Worm (Caenorhabditis elegans) whole organism, L4 larva: ENCODE measurements around the gene W03C9.1.

Experiments used
- mep-1 ChIP-seq: fragments of 150-350 bp; sonication (generic microtip); optimal IDR thresholded peaks from 3 replicates; lab custom pipeline; 2014; ENCODE audit warnings: missing biosample characterization, missing genetic modification characterization
- nhr-237 ChIP-seq: sonication (generic microtip); optimal IDR thresholded peaks from 2 replicates; lab custom pipeline; 2017; ENCODE audit warnings: missing biosample characterization, missing genetic modification characterization
- nhr-48 ChIP-seq: sonication (generic microtip); optimal IDR thresholded peaks from 2 replicates; lab custom pipeline; 2016; ENCODE audit warnings: mild to moderate bottlenecking, missing genetic modification characterization, missing compliant biosample characterization
- nhr-6 ChIP-seq: fragments of 150-350 bp; optimal IDR thresholded peaks from 2 replicates; lab custom pipeline; 2014; ENCODE audit warnings: missing biosample characterization, missing genetic modification characterization
- pqm-1 ChIP-seq: sonication (generic microtip); optimal IDR thresholded peaks from 2 replicates; lab custom pipeline; 2017; ENCODE audit warnings: missing biosample characterization, missing genetic modification characterization
- unc-130 ChIP-seq: sonication (generic microtip); optimal IDR thresholded peaks from 2 replicates; lab custom pipeline; 2016; ENCODE audit warnings: missing genetic modification reagents, missing genetic modification characterization, missing compliant biosample characterization
- unc-62 ChIP-seq, 3 experiments: fragments of 150-350 bp in 1 of 3; sonication (generic microtip); optimal IDR thresholded peaks in 2 of 3; peaks in 1 of 3; 1 replicate in 1 of 3; 2 replicates in 2 of 3; lab custom pipeline; 2014 to 2017; ENCODE audit warnings: missing biosample characterization in 3 of 3, missing genetic modification characterization in 3 of 3, missing genetic modification reagents in 3 of 3, missing genotype in 1 of 3

- no peak for TF ChIP-seq unc-130 (GFP tag; lab: Kevin White, UChicago)
- no peak for TF ChIP-seq mep-1 (tag; lab: Kevin White, UChicago)
- TF ChIP-seq pqm-1 (tag; lab: Kevin White, UChicago), result peak; percentile 71
- TF ChIP-seq nhr-6 (tag; lab: Kevin White, UChicago), result no peak
- no peak for TF ChIP-seq nhr-237 (tag; lab: Kevin White, UChicago)
- no peak for TF ChIP-seq unc-62 (GFP tag; optimal IDR thresholded peaks at IDR 0.05 in 1 of 2; lab: Kevin White, UChicago)
- no peak for TF ChIP-seq unc-62 (tag; optimal IDR thresholded peaks at IDR 0.05; lab: Kevin White, UChicago)
- TF ChIP-seq nhr-48, result no peak
These were observed 25.5 kb downstream of the W03C9.1 start for ce11 chrII:11936393-11936792.
